Worm (Caenorhabditis elegans): ENCODE data around the gene mlck-1.
A peak's percentile ranks its signal among the peaks of the same experiment; 100 is the strongest.

mlck-1 gene

ce11 chrX:10083272-10083671 is 13.7 kb upstream of the mlck-1 start:
- TF ChIP-seq ztf-4 (tag; optimal IDR thresholded peaks at IDR 0.05) (no peak), ama-1 (optimal IDR thresholded peaks at IDR 0.05) (no peak), ceh-16 (tag; optimal IDR thresholded peaks at IDR 0.05) (peak; percentile 18), R02D3.7 (tag; optimal IDR thresholded peaks at IDR 0.05) (no peak), crh-2 (tag; optimal IDR thresholded peaks at IDR 0.05) (no peak)

DNA sequence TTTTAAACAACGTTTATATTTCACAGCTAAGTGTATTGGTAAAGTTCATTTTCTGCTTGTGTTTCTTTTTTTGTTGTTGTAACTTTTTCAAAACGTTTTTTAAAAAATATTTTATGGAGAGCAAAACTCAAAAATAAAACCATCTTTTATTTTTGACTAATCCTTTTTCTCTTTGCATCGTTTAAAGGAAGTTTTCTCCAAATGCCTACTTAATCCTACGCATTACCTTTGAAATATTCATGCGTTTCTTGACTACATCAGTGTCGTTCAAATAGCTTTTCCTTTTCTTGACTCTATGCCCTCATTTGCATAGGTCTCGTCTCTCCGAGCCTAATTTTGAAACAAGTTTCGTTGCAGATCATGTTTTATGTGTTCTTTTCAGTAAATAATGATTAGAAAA is 11.5 kb upstream of the mlck-1 start:
- TF ChIP-seq ceh-82 (tag; optimal IDR thresholded peaks at IDR 0.05): no peak
- TF ChIP-seq mab-5 (tag; optimal IDR thresholded peaks at IDR 0.05): peak; percentile 58
- no peak for TF ChIP-seq dmd-4 (tag; optimal IDR thresholded peaks at IDR 0.05)
- TF ChIP-seq nhr-11 (tag; optimal IDR thresholded peaks at IDR 0.05): no peak
- TF ChIP-seq C34F6.9 (tag; optimal IDR thresholded peaks at IDR 0.05): no peak
- TF ChIP-seq aly-2 (tag; optimal IDR thresholded peaks at IDR 0.05): no peak
- TF ChIP-seq lin-13 (GFP tag; optimal IDR thresholded peaks at IDR 0.05): no peak
- peak; percentile 92 for TF ChIP-seq unc-55 (GFP tag; optimal IDR thresholded peaks at IDR 0.05)

ce11 chrX:10079230-10079629 is 9.6 kb upstream of the mlck-1 start:
- TF ChIP-seq C34F6.9 (tag; optimal IDR thresholded peaks at IDR 0.05) (no peak), unc-55 (GFP tag; optimal IDR thresholded peaks at IDR 0.05) (peak; percentile 36), sma-9 (GFP tag; optimal IDR thresholded peaks at IDR 0.05) (no peak), sma-9 (tag; optimal IDR thresholded peaks at IDR 0.05) (no peak)

ce11 chrX:10078637-10079036 is 9.0 kb upstream of the mlck-1 start:
- peak; percentile 29 for TF ChIP-seq egl-27 (tag; optimal IDR thresholded peaks at IDR 0.05)
- TF ChIP-seq gmeb-1 (tag; optimal IDR thresholded peaks at IDR 0.05): no peak

ce11 chrX:10078089-10078488 is 8.5 kb upstream of the mlck-1 start:
- TF ChIP-seq nhr-21 (tag; optimal IDR thresholded peaks at IDR 0.05) (no peak), snpc-4 (tag; optimal IDR thresholded peaks at IDR 0.05) (no peak)

- TF ChIP-seq ztf-4 (tag; optimal IDR thresholded peaks at IDR 0.05) (no peak), ama-1 (optimal IDR thresholded peaks at IDR 0.05) (no peak), ZK546.5 (tag; optimal IDR thresholded peaks at IDR 0.05) (no peak), alr-1 (tag; optimal IDR thresholded peaks at IDR 0.05) (no peak), ztf-11 (tag; optimal IDR thresholded peaks at IDR 0.05) (no peak), lin-13 (GFP tag; optimal IDR thresholded peaks at IDR 0.05) (no peak), nhr-129 (tag; optimal IDR thresholded peaks at IDR 0.05) (no peak), nhr-6 (tag; optimal IDR thresholded peaks at IDR 0.05) (no peak), dmd-4 (tag; optimal IDR thresholded peaks at IDR 0.05) (no peak), mbf-1 (tag; optimal IDR thresholded peaks at IDR 0.05) (no peak), nhr-10 (tag; optimal IDR thresholded peaks at IDR 0.05) (no peak), sma-9 (GFP tag; optimal IDR thresholded peaks at IDR 0.05) (no peak), sma-9 (tag; optimal IDR thresholded peaks at IDR 0.05) (no peak)
These were observed 7.7 kb upstream of the mlck-1 start, which contains the start of gene col-176 for ce11 chrX:10077297-10077696. col-176 (plus strand) TSS chrX:10077597.

DNA sequence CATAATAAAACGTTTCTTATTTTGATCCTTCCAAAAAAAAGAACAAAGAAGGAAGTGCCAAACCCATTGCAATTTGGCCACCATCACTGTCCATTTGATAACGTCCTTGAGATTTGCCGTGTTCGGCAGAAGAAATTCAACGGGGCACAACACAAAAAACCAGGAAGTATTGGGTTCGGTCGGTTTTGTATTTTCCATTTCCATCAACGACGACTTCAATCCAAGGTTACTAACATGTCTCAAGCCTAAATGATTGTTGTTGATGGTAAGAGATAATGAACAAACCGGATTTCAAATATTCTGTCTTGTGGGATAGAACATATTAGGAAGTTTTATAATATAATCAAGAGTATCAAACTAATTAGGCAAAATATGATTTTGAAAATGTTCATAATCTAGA is 6.7 kb upstream of the mlck-1 start:
- TF ChIP-seq nhr-129 (tag; optimal IDR thresholded peaks at IDR 0.05) (no peak), unc-55 (GFP tag; optimal IDR thresholded peaks at IDR 0.05) (no peak), nhr-12 (tag; optimal IDR thresholded peaks at IDR 0.05) (no peak), lin-11 (tag; optimal IDR thresholded peaks at IDR 0.05) (no peak), ceh-16 (tag; optimal IDR thresholded peaks at IDR 0.05) (no peak), nhr-10 (tag; optimal IDR thresholded peaks at IDR 0.05) (no peak), nhr-237 (tag; optimal IDR thresholded peaks at IDR 0.05) (no peak), unc-62 (GFP tag; optimal IDR thresholded peaks at IDR 0.05) (no peak), sem-4 (tag; optimal IDR thresholded peaks at IDR 0.05) (no peak), lsy-2 (tag; optimal IDR thresholded peaks at IDR 0.05) (no peak)

Measured in whole organism, L2 larva.